Fruit fly (Drosophila melanogaster) whole organism, embryonic: ENCODE results near the gene CG10809.
A peak's percentile ranks its signal among the peaks of the same experiment; 100 is the strongest.

ENCODE experiments used
- ATbp ChIP-seq: fragments of 200-800 bp; sonication (Bioruptor generic); optimal IDR thresholded peaks from 2 replicates; lab custom pipeline; 2017; ENCODE audit warnings: missing biosample characterization, mild to moderate bottlenecking, missing genetic modification characterization, missing genetic modification reagents
- Blimp-1 ChIP-seq: fragments of 200-800 bp; sonication (Bioruptor generic); optimal IDR thresholded peaks from 3 replicates; lab custom pipeline; 2018; ENCODE audit warnings: missing biosample characterization, missing genetic modification characterization, mild to moderate bottlenecking, moderate library complexity, missing genetic modification reagents
- CG10147 ChIP-seq: fragments of 200-800 bp; sonication (Bioruptor generic); optimal IDR thresholded peaks from 2 replicates; lab custom pipeline; 2019; ENCODE audit warnings: missing biosample characterization, mild to moderate bottlenecking, missing genetic modification characterization, moderate library complexity
- CG11695 ChIP-seq: fragments of 200-800 bp; sonication (Bioruptor generic); IDR thresholded peaks from 3 replicates; pipeline ENCODE4 v1.3.6; 2022; ENCODE audit warnings: missing biosample characterization, missing genetic modification characterization
- CG13424 ChIP-seq: fragments of 200-800 bp; sonication (Bioruptor generic); optimal IDR thresholded peaks from 2 replicates; lab custom pipeline; 2019; ENCODE audit warnings: missing biosample characterization, mild to moderate bottlenecking, missing genetic modification characterization, moderate library complexity
- CG14667 ChIP-seq: fragments of 200-800 bp; sonication (Bioruptor generic); IDR thresholded peaks from 2 replicates; pipeline ENCODE4 v1.3.6; 2022; ENCODE audit warnings: missing biosample characterization, missing genetic modification characterization
- CG1603 ChIP-seq: fragments of 200-800 bp; sonication (Bioruptor generic); optimal IDR thresholded peaks from 2 replicates; lab custom pipeline; 2019; ENCODE audit warnings: missing biosample characterization, mild to moderate bottlenecking, missing genetic modification characterization, moderate library complexity
- CG18476 ChIP-seq: fragments of 200-800 bp; sonication (Bioruptor generic); optimal IDR thresholded peaks from 2 replicates; lab custom pipeline; 2016; ENCODE audit warnings: missing biosample characterization, mild to moderate bottlenecking, missing genetic modification characterization
- CG2116 ChIP-seq: fragments of 200-800 bp; sonication (Bioruptor generic); optimal IDR thresholded peaks from 3 replicates; lab custom pipeline; 2018; ENCODE audit warnings: missing biosample characterization, mild to moderate bottlenecking, missing genetic modification characterization
- CG3163 ChIP-seq: fragments of 200-800 bp; sonication (Bioruptor generic); optimal IDR thresholded peaks from 3 replicates; lab custom pipeline; 2016; ENCODE audit warnings: missing biosample characterization, missing genetic modification characterization
- CG32532 ChIP-seq: fragments of 200-800 bp; sonication (Bioruptor generic); IDR thresholded peaks from 2 replicates; pipeline ENCODE4 v1.3.6; 2022; ENCODE audit warnings: missing biosample characterization, missing genetic modification characterization
- CG3281 ChIP-seq: fragments of 200-800 bp; sonication (Bioruptor generic); optimal IDR thresholded peaks from 3 replicates; lab custom pipeline; 2017; ENCODE audit warnings: missing biosample characterization, mild to moderate bottlenecking, missing genetic modification characterization
- CG34224 ChIP-seq: fragments of 200-800 bp; sonication (Bioruptor generic); IDR thresholded peaks from 3 replicates; pipeline ENCODE4 v1.3.6; 2022; ENCODE audit warnings: missing biosample characterization, missing genetic modification characterization; ENCODE audit not compliant: partially characterized antibody
- CG4360 ChIP-seq: fragments of 200-800 bp; sonication (Bioruptor generic); IDR thresholded peaks from 2 replicates; pipeline ENCODE4 v1.3.6; 2022; ENCODE audit warnings: missing biosample characterization, missing genetic modification characterization
- CG4707 ChIP-seq: fragments of 200-800 bp; sonication (Bioruptor generic); optimal IDR thresholded peaks from 2 replicates; lab custom pipeline; 2018; ENCODE audit warnings: missing biosample characterization, mild to moderate bottlenecking, missing genetic modification characterization, moderate library complexity
- CG6175 ChIP-seq: fragments of 200-800 bp; sonication (Bioruptor generic); IDR thresholded peaks from 3 replicates; pipeline ENCODE4 v1.3.6; 2022; ENCODE audit warnings: missing biosample characterization, missing genetic modification characterization
- CG7556 ChIP-seq: fragments of 200-800 bp; sonication (Bioruptor generic); optimal IDR thresholded peaks from 2 replicates; lab custom pipeline; 2017; ENCODE audit warnings: missing biosample characterization, mild to moderate bottlenecking, missing genetic modification characterization
- CG7786 ChIP-seq: fragments of 200-800 bp; sonication (Bioruptor generic); optimal IDR thresholded peaks from 2 replicates; lab custom pipeline; 2016; ENCODE audit warnings: missing biosample characterization, missing genetic modification characterization
- CG9437 ChIP-seq: fragments of 200-800 bp; sonication (Bioruptor generic); optimal IDR thresholded peaks from 2 replicates; lab custom pipeline; 2018; ENCODE audit warnings: missing biosample characterization, mild to moderate bottlenecking, missing genetic modification characterization
- CHES-1-like ChIP-seq: fragments of 200-800 bp; sonication (Bioruptor generic); optimal IDR thresholded peaks from 2 replicates; lab custom pipeline; 2016; ENCODE audit warnings: missing biosample characterization, missing genetic modification characterization
- D19B ChIP-seq: fragments of 200-800 bp; sonication (Bioruptor generic); optimal IDR thresholded peaks from 2 replicates; lab custom pipeline; 2017; ENCODE audit warnings: missing biosample characterization, mild to moderate bottlenecking, missing genetic modification characterization
- Ets97D ChIP-seq: fragments of 200-800 bp; sonication (Bioruptor generic); optimal IDR thresholded peaks from 3 replicates; lab custom pipeline; 2016; ENCODE audit warnings: missing biosample characterization, missing genetic modification characterization
- HHEX ChIP-seq: fragments of 200-800 bp; sonication (Bioruptor generic); optimal IDR thresholded peaks from 3 replicates; lab custom pipeline; 2017; ENCODE audit warnings: missing biosample characterization, mild to moderate bottlenecking, missing genetic modification characterization, missing genetic modification reagents
- Hey ChIP-seq: fragments of 200-800 bp; sonication (Bioruptor generic); optimal IDR thresholded peaks from 3 replicates; lab custom pipeline; 2018; ENCODE audit warnings: missing biosample characterization, mild to moderate bottlenecking, missing genetic modification characterization
- Max ChIP-seq: fragments of 200-800 bp; sonication (Bioruptor generic); optimal IDR thresholded peaks from 2 replicates; lab custom pipeline; 2016; ENCODE audit warnings: missing biosample characterization, mild to moderate bottlenecking, missing genetic modification characterization
- Myb ChIP-seq: fragments of 200-800 bp; sonication (Bioruptor generic); optimal IDR thresholded peaks from 2 replicates; lab custom pipeline; 2016; ENCODE audit warnings: missing biosample characterization, missing genetic modification characterization
- Nf-YA ChIP-seq: fragments of 200-800 bp; sonication (Bioruptor generic); IDR thresholded peaks from 2 replicates; pipeline ENCODE4 v1.3.6; 2022; ENCODE audit warnings: missing biosample characterization, missing genetic modification characterization
- Nf-YB ChIP-seq: fragments of 200-800 bp; sonication (Bioruptor generic); optimal IDR thresholded peaks from 3 replicates; lab custom pipeline; 2019; ENCODE audit warnings: missing biosample characterization, mild to moderate bottlenecking, missing genetic modification characterization, moderate library complexity
- Opbp ChIP-seq: fragments of 200-800 bp; sonication (Bioruptor generic); IDR thresholded peaks from 3 replicates; pipeline ENCODE4 v1.3.6; 2022; ENCODE audit warnings: missing biosample characterization, missing genetic modification characterization; ENCODE audit not compliant: partially characterized antibody
- Side ChIP-seq: fragments of 200-800 bp; sonication (Bioruptor generic); optimal IDR thresholded peaks from 2 replicates; lab custom pipeline; 2016; ENCODE audit warnings: missing biosample characterization, missing genetic modification characterization
- Spps ChIP-seq: fragments of 200-800 bp; sonication (Bioruptor generic); optimal IDR thresholded peaks from 2 replicates; lab custom pipeline; 2018; ENCODE audit warnings: missing biosample characterization, mild to moderate bottlenecking, missing genetic modification characterization
- Tbp ChIP-seq: fragments of >200 bp; optimal IDR thresholded peaks from 2 replicates; lab custom pipeline; 2018; ENCODE audit warnings: missing biosample characterization, missing genetic modification characterization
- ab ChIP-seq: fragments of 200-800 bp; sonication (Bioruptor generic); optimal IDR thresholded peaks from 2 replicates; lab custom pipeline; 2016; ENCODE audit warnings: missing biosample characterization, missing genetic modification characterization
- ato ChIP-seq: fragments of 200-800 bp; sonication (Bioruptor generic); IDR thresholded peaks from 2 replicates; pipeline ENCODE4 v1.3.6; 2022; ENCODE audit warnings: missing biosample characterization, missing genetic modification characterization; ENCODE audit not compliant: partially characterized antibody
- emc ChIP-seq: fragments of 200-800 bp; sonication (Bioruptor generic); optimal IDR thresholded peaks from 2 replicates; lab custom pipeline; 2016; ENCODE audit warnings: missing biosample characterization, missing genetic modification characterization
- fd102C ChIP-seq: fragments of 200-800 bp; sonication (Bioruptor generic); optimal IDR thresholded peaks from 2 replicates; lab custom pipeline; 2018; ENCODE audit warnings: missing biosample characterization, mild to moderate bottlenecking, missing genetic modification characterization, moderate library complexity
- gem ChIP-seq: fragments of 200-800 bp; sonication (Bioruptor generic); optimal IDR thresholded peaks from 2 replicates; lab custom pipeline; 2019; ENCODE audit warnings: missing biosample characterization, mild to moderate bottlenecking, missing genetic modification characterization, moderate library complexity
- ham ChIP-seq: fragments of 200-800 bp; sonication (Bioruptor generic); IDR thresholded peaks from 2 replicates; pipeline ENCODE4 v1.3.6; 2022; ENCODE audit warnings: missing biosample characterization, missing genetic modification characterization
- jumu ChIP-seq: fragments of 200-800 bp; sonication (Bioruptor generic); optimal IDR thresholded peaks from 3 replicates; lab custom pipeline; 2016; ENCODE audit warnings: missing biosample characterization, missing genetic modification characterization
- lola ChIP-seq, 3 experiments: fragments of >200 bp in 2 of 3; fragments of 200-800 bp in 1 of 3; sonication (Bioruptor generic) in 1 of 3; optimal IDR thresholded peaks; 2 replicates each; lab custom pipeline; 2017 to 2019; ENCODE audit warnings: missing biosample characterization in 3 of 3, missing genetic modification characterization in 3 of 3, mild to moderate bottlenecking in 1 of 3, moderate library complexity in 1 of 3
- maf-S ChIP-seq: fragments of 200-800 bp; sonication (Bioruptor generic); optimal IDR thresholded peaks from 2 replicates; lab custom pipeline; 2016; ENCODE audit warnings: missing biosample characterization, missing genetic modification characterization
- oc ChIP-seq: fragments of 200-800 bp; sonication (Bioruptor generic); optimal IDR thresholded peaks from 2 replicates; lab custom pipeline; 2018; ENCODE audit warnings: missing biosample characterization, mild to moderate bottlenecking, missing genetic modification characterization, moderate library complexity
- onecut ChIP-seq: fragments of 200-800 bp; sonication (Bioruptor generic); IDR thresholded peaks from 2 replicates; pipeline ENCODE4 v1.3.6; 2022; ENCODE audit warnings: missing biosample characterization, missing genetic modification characterization
- p53 ChIP-seq: fragments of 200-800 bp; sonication (Bioruptor generic); optimal IDR thresholded peaks from 2 replicates; lab custom pipeline; 2016; ENCODE audit warnings: missing biosample characterization, missing genetic modification characterization
- pb ChIP-seq: fragments of 200-800 bp; sonication (Bioruptor generic); optimal IDR thresholded peaks from 3 replicates; lab custom pipeline; 2016; ENCODE audit warnings: missing biosample characterization, missing genetic modification characterization
- peb ChIP-seq: fragments of 200-800 bp; sonication (Bioruptor generic); IDR thresholded peaks from 2 replicates; pipeline ENCODE4 v1.3.6; 2022; ENCODE audit warnings: missing biosample characterization, missing genetic modification characterization
- pum ChIP-seq: fragments of 200-800 bp; sonication (Bioruptor generic); optimal IDR thresholded peaks from 2 replicates; lab custom pipeline; 2016; ENCODE audit warnings: missing biosample characterization, missing genetic modification characterization
- so ChIP-seq: fragments of 200-800 bp; sonication (Bioruptor generic); IDR thresholded peaks from 3 replicates; pipeline ENCODE4 v1.3.6; 2022; ENCODE audit warnings: missing biosample characterization, missing genetic modification characterization
- stc ChIP-seq: fragments of 200-800 bp; sonication (Bioruptor generic); IDR thresholded peaks from 2 replicates; pipeline ENCODE4 v1.3.6; 2022; ENCODE audit warnings: missing biosample characterization, missing genetic modification characterization
- stwl ChIP-seq: fragments of 200-800 bp; sonication (Bioruptor generic); optimal IDR thresholded peaks from 3 replicates; lab custom pipeline; 2018; ENCODE audit warnings: missing biosample characterization, mild to moderate bottlenecking, missing genetic modification characterization, moderate library complexity
- twi ChIP-seq: fragments of 200-800 bp; optimal IDR thresholded peaks from 2 replicates; lab custom pipeline; 2019; ENCODE audit warnings: missing biosample characterization, mild to moderate bottlenecking, missing genetic modification characterization, moderate library complexity

Gene CG10809

DNA sequence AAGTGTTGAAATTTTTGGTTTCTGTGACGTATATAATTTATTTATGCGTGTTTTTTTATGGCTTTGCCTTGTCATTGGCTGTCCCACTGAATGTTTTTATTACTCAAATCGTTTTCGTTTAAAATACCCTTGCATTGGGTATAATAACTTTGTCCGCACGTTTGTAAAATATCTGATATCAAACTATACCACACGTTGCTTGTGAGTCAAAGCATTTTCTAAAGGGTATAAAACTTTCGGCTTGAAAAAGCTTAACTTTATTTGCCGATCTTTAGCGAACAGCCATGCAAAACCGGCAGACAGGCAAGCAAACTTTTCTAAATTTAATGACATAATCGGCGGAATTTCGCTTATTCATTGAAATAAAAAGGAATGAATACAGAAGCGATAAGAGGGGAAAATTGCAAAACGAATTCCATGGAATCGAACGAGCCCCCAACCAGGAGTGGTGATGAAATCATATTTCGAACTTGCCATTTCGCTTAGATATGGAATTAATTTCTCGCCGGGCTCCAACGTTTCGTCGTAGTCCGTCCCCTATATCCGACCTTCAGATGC lies 12.2 kb downstream of the CG10809 start (continued):
- TF ChIP-seq Nf-YB (GFP tag; lab: Kevin White, UChicago) (peak; percentile 12), Ets97D (GFP tag; lab: Kevin White, UChicago) (no peak), onecut (GFP tag; lab: Robert Waterston, UW) (peak; percentile 29; the same call in 1 of the 2 replicates), pb (GFP tag; lab: Kevin White, UChicago) (peak; percentile 41), Side (GFP tag; lab: Kevin White, UChicago) (no peak), CG1603 (tag; lab: Kevin White, UChicago) (no peak), maf-S (GFP tag; lab: Kevin White, UChicago) (no peak), CG3163 (GFP tag; lab: Kevin White, UChicago) (no peak), CG14667 (GFP tag; lab: Robert Waterston, UW) (no peak), Hey (no peak), CG3281 (GFP tag; lab: Kevin White, UChicago) (peak; percentile 67), Blimp-1 (GFP tag; lab: Kevin White, UChicago) (peak; percentile 34), jumu (GFP tag; lab: Kevin White, UChicago) (no peak), CG7556 (GFP tag; lab: Kevin White, UChicago) (no peak), p53 (no peak), ab (GFP tag; lab: Kevin White, UChicago) (no peak), stc (peak; percentile 42), gem (peak; percentile 65), ATbp (no peak), Max (no peak), CG32532 (GFP tag; lab: Robert Waterston, UW) (peak; percentile 71), CG9437 (GFP tag; lab: Kevin White, UChicago) (peak; percentile 4), CG34224 (GFP tag; lab: Robert Waterston, UW) (no peak), oc (tag; lab: Kevin White, UChicago) (no peak), CG10147 (GFP tag; lab: Kevin White, UChicago) (peak; percentile 1), HHEX (peak; percentile 23), D19B (GFP tag; lab: Kevin White, UChicago) (peak; percentile 33), CG2116 (GFP tag; lab: Kevin White, UChicago) (no peak), stwl (no peak), lola (GFP tag; optimal IDR thresholded peaks at IDR 0.05; lab: Kevin White, UChicago) (no peak), Opbp (GFP tag; lab: Robert Waterston, UW) (no peak), peb (GFP tag; lab: Robert Waterston, UW) (no peak), CG11695 (GFP tag; lab: Robert Waterston, UW) (0 out of 3 replicates have a peak, but pooled peaks have one; percentile 8), ham (GFP tag; lab: Robert Waterston, UW) (no peak), Nf-YA (no peak), CHES-1-like (peak; percentile 59), pum (GFP tag; lab: Kevin White, UChicago) (peak; percentile 17), fd102C (GFP tag; lab: Kevin White, UChicago) (no peak), CG13424 (tag; lab: Kevin White, UChicago) (peak; percentile 58), CG18476 (GFP tag; lab: Kevin White, UChicago) (no peak), twi (tag; lab: Kevin White, UChicago) (no peak), emc (no peak), Myb (GFP tag; lab: Kevin White, UChicago) (no peak), CG7786 (peak; percentile 18), CG6175 (GFP tag; lab: Robert Waterston, UW) (no peak), ato (GFP tag; lab: Robert Waterston, UW) (no peak), CG4707 (GFP tag; lab: Kevin White, UChicago) (no peak), so (GFP tag; lab: Robert Waterston, UW) (no peak), Spps (tag; lab: Kevin White, UChicago) (no peak), CG4360 (GFP tag; lab: Robert Waterston, UW) (no peak), Tbp (GFP tag; lab: Kevin White, UChicago) (no peak)
